Worm (Caenorhabditis elegans) whole organism, L2 larva: ENCODE data around the gene unc-18.

ENCODE experiments used
- C34F6.9 ChIP-seq: fragments of 150-350 bp; optimal IDR thresholded peaks from 2 replicates; lab custom pipeline; 2014; ENCODE audit warnings: missing biosample characterization, missing genetic modification characterization
- R02D3.7 ChIP-seq: fragments of 150-350 bp; optimal IDR thresholded peaks from 2 replicates; lab custom pipeline; 2014; ENCODE audit warnings: missing biosample characterization, missing genetic modification characterization
- alr-1 ChIP-seq: fragments of 150-350 bp; optimal IDR thresholded peaks from 2 replicates; lab custom pipeline; 2014; ENCODE audit warnings: missing biosample characterization, missing genetic modification characterization
- aly-2 ChIP-seq: fragments of 150-350 bp; optimal IDR thresholded peaks from 2 replicates; lab custom pipeline; 2014; ENCODE audit warnings: missing biosample characterization, missing genetic modification characterization
- ceh-16 ChIP-seq: fragments of 150-350 bp; optimal IDR thresholded peaks from 2 replicates; lab custom pipeline; 2014; ENCODE audit warnings: missing biosample characterization, missing genetic modification characterization
- ceh-82 ChIP-seq: fragments of 150-350 bp; optimal IDR thresholded peaks from 2 replicates; lab custom pipeline; 2014; ENCODE audit warnings: missing biosample characterization, missing genetic modification characterization
- crh-2 ChIP-seq: sonication (generic microtip); optimal IDR thresholded peaks from 2 replicates; lab custom pipeline; 2017; ENCODE audit warnings: missing biosample characterization, missing genetic modification characterization
- dmd-4 ChIP-seq: sonication (generic microtip); optimal IDR thresholded peaks from 2 replicates; lab custom pipeline; 2017; ENCODE audit warnings: missing biosample characterization, missing genetic modification characterization
- egl-27 ChIP-seq: sonication (generic microtip); optimal IDR thresholded peaks from 3 replicates; lab custom pipeline; 2017; ENCODE audit warnings: missing biosample characterization, missing genetic modification reagents, missing genetic modification characterization
- elt-1 ChIP-seq: fragments of 150-350 bp; optimal IDR thresholded peaks from 2 replicates; lab custom pipeline; 2014; ENCODE audit warnings: missing biosample characterization, missing genetic modification characterization
- elt-3 ChIP-seq: sonication (generic microtip); optimal IDR thresholded peaks from 2 replicates; lab custom pipeline; 2017; ENCODE audit warnings: missing biosample characterization, missing genetic modification characterization
- fos-1 ChIP-seq: fragments of 150-350 bp; optimal IDR thresholded peaks from 2 replicates; lab custom pipeline; 2014; ENCODE audit warnings: missing biosample characterization, missing genetic modification characterization
- gmeb-1 ChIP-seq: fragments of 150-350 bp; optimal IDR thresholded peaks from 2 replicates; lab custom pipeline; 2014; ENCODE audit warnings: missing biosample characterization, missing genetic modification characterization
- lin-11 ChIP-seq: fragments of 150-350 bp; sonication (generic microtip); optimal IDR thresholded peaks from 2 replicates; lab custom pipeline; 2014; ENCODE audit warnings: missing biosample characterization, missing genetic modification characterization, inconsistent platforms, mixed read lengths
- lin-13 ChIP-seq: fragments of 150-350 bp; optimal IDR thresholded peaks from 2 replicates; lab custom pipeline; 2014; ENCODE audit warnings: missing biosample characterization, missing genetic modification reagents, missing genetic modification characterization
- lin-39 ChIP-seq: fragments of 150-350 bp; optimal IDR thresholded peaks from 2 replicates; lab custom pipeline; 2014; ENCODE audit warnings: missing biosample characterization, missing genetic modification reagents, missing genetic modification characterization
- lsy-2 ChIP-seq, 2 experiments: fragments of 150-350 bp in 1 of 2; sonication (generic microtip) in 1 of 2; optimal IDR thresholded peaks; 2 replicates each; lab custom pipeline; 2014 to 2017; ENCODE audit warnings: missing biosample characterization in 2 of 2, missing genetic modification characterization in 2 of 2
- mab-5 ChIP-seq: fragments of 150-350 bp; optimal IDR thresholded peaks from 2 replicates; lab custom pipeline; 2014; ENCODE audit warnings: missing biosample characterization, missing genetic modification characterization
- mbf-1 ChIP-seq: sonication (generic microtip); optimal IDR thresholded peaks from 2 replicates; lab custom pipeline; 2017; ENCODE audit warnings: missing biosample characterization, missing genetic modification characterization
- mdl-1 ChIP-seq, 2 experiments: fragments of 150-350 bp in 1 of 2; sonication (generic microtip) in 1 of 2; optimal IDR thresholded peaks; 2 replicates each; lab custom pipeline; 2017; ENCODE audit warnings: missing biosample characterization in 2 of 2, missing genetic modification characterization in 2 of 2
- nhr-11 ChIP-seq: fragments of 150-350 bp; optimal IDR thresholded peaks from 2 replicates; lab custom pipeline; 2014; ENCODE audit warnings: missing biosample characterization, missing genetic modification characterization
- nhr-21 ChIP-seq: fragments of 150-350 bp; optimal IDR thresholded peaks from 2 replicates; lab custom pipeline; 2014; ENCODE audit warnings: missing biosample characterization, missing genetic modification characterization
- nhr-25 ChIP-seq: fragments of 150-350 bp; sonication (generic microtip); optimal IDR thresholded peaks from 3 replicates; lab custom pipeline; 2014; ENCODE audit warnings: missing biosample characterization, missing genetic modification characterization
- nhr-6 ChIP-seq: fragments of 150-350 bp; optimal IDR thresholded peaks from 2 replicates; lab custom pipeline; 2014; ENCODE audit warnings: missing biosample characterization, missing genetic modification characterization
- nhr-77 ChIP-seq: fragments of 150-350 bp; optimal IDR thresholded peaks from 2 replicates; lab custom pipeline; 2014; ENCODE audit warnings: missing biosample characterization, missing genetic modification characterization
- peb-1 ChIP-seq: fragments of 150-350 bp; optimal IDR thresholded peaks from 2 replicates; lab custom pipeline; 2014; ENCODE audit warnings: missing biosample characterization, missing genetic modification characterization
- sem-4 ChIP-seq: fragments of 150-350 bp; optimal IDR thresholded peaks from 2 replicates; lab custom pipeline; 2014; ENCODE audit warnings: missing biosample characterization, missing genetic modification reagents, missing genetic modification characterization
- skn-1 ChIP-seq: sonication (generic microtip); optimal IDR thresholded peaks from 2 replicates; lab custom pipeline; 2017; ENCODE audit warnings: missing biosample characterization, missing genetic modification characterization
- sma-9 ChIP-seq, 2 experiments: fragments of 150-350 bp in 1 of 2; sonication (generic microtip) in 1 of 2; optimal IDR thresholded peaks; 2 replicates each; lab custom pipeline; 2014 to 2016; ENCODE audit warnings: missing genetic modification characterization in 2 of 2, mild to moderate bottlenecking in 1 of 2, missing biosample characterization in 1 of 2, missing compliant biosample characterization in 1 of 2, missing genetic modification reagents in 1 of 2, moderate library complexity in 1 of 2
- snpc-4 ChIP-seq: fragments of 150-350 bp; optimal IDR thresholded peaks from 2 replicates; lab custom pipeline; 2014; ENCODE audit warnings: missing biosample characterization, missing genetic modification characterization
- unc-39 ChIP-seq: fragments of 150-350 bp; optimal IDR thresholded peaks from 2 replicates; lab custom pipeline; 2014; ENCODE audit warnings: missing biosample characterization, missing genetic modification characterization
- unc-55 ChIP-seq: fragments of 150-350 bp; sonication (generic microtip); optimal IDR thresholded peaks from 3 replicates; lab custom pipeline; 2014; ENCODE audit warnings: missing biosample characterization, missing genetic modification reagents, missing genetic modification characterization
- zag-1 ChIP-seq: fragments of 150-350 bp; optimal IDR thresholded peaks from 2 replicates; lab custom pipeline; 2014; ENCODE audit warnings: missing biosample characterization, missing genetic modification characterization
- ztf-1 ChIP-seq: fragments of 200-800 bp; sonication (Bioruptor generic); conservative IDR thresholded peaks from 2 replicates; pipeline ENCODE4 v1.3.6; 2022; ENCODE audit warnings: missing genetic modification characterization, missing compliant biosample characterization

unc-18 gene

ce11 chrX:7670655-7671054, 12.0 kb upstream of the unc-18 start, which contains the start of gene F27D9.7:
F27D9.7 (minus strand) TSS chrX:7670755.
- TF ChIP-seq ceh-16 (tag; lab: Kevin White, UChicago) (no peak), R02D3.7 (tag; lab: Kevin White, UChicago) (no peak), fos-1 (tag; lab: Kevin White, UChicago) (no peak), snpc-4 (tag; lab: Kevin White, UChicago) (no peak), mab-5 (tag; lab: Kevin White, UChicago) (no peak), nhr-11 (tag; lab: Kevin White, UChicago) (no peak), gmeb-1 (tag; lab: Kevin White, UChicago) (no peak), skn-1 (tag; lab: Kevin White, UChicago) (no peak), C34F6.9 (tag; lab: Kevin White, UChicago) (no peak), sma-9 (GFP tag; optimal IDR thresholded peaks at IDR 0.05; lab: Kevin White, UChicago) (no peak), sma-9 (tag; optimal IDR thresholded peaks at IDR 0.05; lab: Kevin White, UChicago) (no peak), ceh-82 (no peak)
- TF ChIP-seq, all 48 proteins: peak for 0

ce11 chrX:7672693-7673092, 10.0 kb upstream of the unc-18 start, which contains the start of gene F27D9.2:
F27D9.2 (plus strand) TSS chrX:7672993.
- no peak for TF ChIP-seq gmeb-1 (tag; lab: Kevin White, UChicago)
- TF ChIP-seq skn-1 (tag; lab: Kevin White, UChicago): no peak
- no peak for TF ChIP-seq peb-1 (tag; lab: Kevin White, UChicago)
- TF ChIP-seq lin-13 (GFP tag; lab: Kevin White, UChicago): no peak
- TF ChIP-seq unc-39 (tag; lab: Kevin White, UChicago): no peak
- no peak for TF ChIP-seq dmd-4 (tag; lab: Kevin White, UChicago)
- TF ChIP-seq lin-11: no peak
- no peak for TF ChIP-seq nhr-6 (tag; lab: Kevin White, UChicago)
- TF ChIP-seq sma-9 (GFP tag; optimal IDR thresholded peaks at IDR 0.05; lab: Kevin White, UChicago): no peak
- no peak for TF ChIP-seq sma-9 (tag; optimal IDR thresholded peaks at IDR 0.05; lab: Kevin White, UChicago)
- no peak for TF ChIP-seq lin-39 (tag; lab: Kevin White, UChicago)
- no peak for TF ChIP-seq R02D3.7 (tag; lab: Kevin White, UChicago)
- no peak for TF ChIP-seq egl-27 (tag; lab: Kevin White, UChicago)
- no peak for TF ChIP-seq mdl-1 (tag; optimal IDR thresholded peaks at IDR 0.05; lab: Kevin White, UChicago)
- TF ChIP-seq nhr-25: no peak
- TF ChIP-seq ceh-16 (tag; lab: Kevin White, UChicago): no peak
- no peak for TF ChIP-seq aly-2 (tag; lab: Kevin White, UChicago)
- no peak for TF ChIP-seq alr-1 (tag; lab: Kevin White, UChicago)
- no peak for TF ChIP-seq lsy-2 (tag; optimal IDR thresholded peaks at IDR 0.05; lab: Kevin White, UChicago)
- no peak for TF ChIP-seq elt-1 (tag; lab: Kevin White, UChicago)

- TF ChIP-seq unc-55 (peak; percentile 32), sem-4 (tag; lab: Kevin White, UChicago) (no peak), fos-1 (tag; lab: Kevin White, UChicago) (no peak), elt-3 (no peak), peb-1 (tag; lab: Kevin White, UChicago) (no peak)
Measured at ce11 chrX:7674871-7675270, 7.8 kb upstream of the unc-18 start.

- TF ChIP-seq alr-1 (tag; lab: Kevin White, UChicago) (peak; percentile 20), nhr-77 (tag; lab: Kevin White, UChicago) (no peak), unc-39 (tag; lab: Kevin White, UChicago) (no peak), mdl-1 (tag; optimal IDR thresholded peaks at IDR 0.05; lab: Kevin White, UChicago) (peak in 1 of 2 experiments; percentile 17), sem-4 (tag; lab: Kevin White, UChicago) (no peak), nhr-21 (tag; lab: Kevin White, UChicago) (no peak), ztf-1 (GFP tag; lab: Robert Waterston, UW) (no peak), mbf-1 (tag; lab: Kevin White, UChicago) (no peak), zag-1 (peak; percentile 21), sma-9 (GFP tag; optimal IDR thresholded peaks at IDR 0.05; lab: Kevin White, UChicago) (no peak), sma-9 (tag; optimal IDR thresholded peaks at IDR 0.05; lab: Kevin White, UChicago) (no peak), crh-2 (tag; lab: Kevin White, UChicago) (peak; percentile 44), C34F6.9 (tag; lab: Kevin White, UChicago) (peak; percentile 21), unc-55 (peak; percentile 84), lsy-2 (tag; optimal IDR thresholded peaks at IDR 0.05; lab: Kevin White, UChicago) (peak in 1 of 2 experiments; percentile 11), gmeb-1 (tag; lab: Kevin White, UChicago) (no peak)
Measured at ce11 chrX:7678437-7679139, 4.1 kb upstream of the unc-18 start.
